Fruit fly (Drosophila melanogaster): Measurements from ENCODE around the gene f.

Gene f

DNA sequence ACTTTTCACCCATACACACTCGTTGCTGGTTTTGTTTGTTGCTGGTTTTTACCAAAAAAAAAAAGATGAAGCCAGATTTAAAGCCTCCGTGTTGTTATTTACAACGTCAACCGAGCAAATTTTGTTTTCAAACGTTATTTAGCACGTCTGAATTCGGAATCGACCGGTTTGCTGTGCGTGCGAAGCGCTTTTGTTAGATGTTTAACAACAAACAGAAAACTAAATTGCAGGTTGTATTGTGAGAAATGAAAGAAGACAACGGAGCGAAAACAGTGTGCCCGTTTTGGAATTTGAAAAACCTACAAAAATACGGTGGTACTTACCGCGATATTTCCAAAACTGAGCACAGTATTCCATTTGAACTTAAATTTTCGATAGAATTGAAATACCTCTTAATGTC lies 69.0 kb downstream of the f start, which contains the start of gene Fim (continued):
- TF ChIP-seq Med (GFP tag), result peak; percentile 58
- TF ChIP-seq ssp (GFP tag; IDR thresholded peaks at IDR 0.05), result no peak
- TF ChIP-seq oc (tag; optimal IDR thresholded peaks at IDR 0.05), result no peak
- TF ChIP-seq CG16779 (GFP tag; IDR thresholded peaks at IDR 0.05), result no peak
- TF ChIP-seq amos (GFP tag; IDR thresholded peaks at IDR 0.05; ENCODE audit: partially characterized antibody), result peak; percentile 38; the same call in 1 of the 2 replicates
- TF ChIP-seq cas (GFP tag; IDR thresholded peaks at IDR 0.05), result no peak
- no peak for TF ChIP-seq Vsx1 (GFP tag; optimal IDR thresholded peaks at IDR 0.05)
- no peak for TF ChIP-seq stc (GFP tag; IDR thresholded peaks at IDR 0.05)
- no peak for TF ChIP-seq CkIIα-i1 (GFP tag; IDR thresholded peaks at IDR 0.05)
- TF ChIP-seq insv (GFP tag; optimal IDR thresholded peaks at IDR 0.05), result no peak
- TF ChIP-seq stwl (tag; optimal IDR thresholded peaks at IDR 0.05), result peak; percentile 18
- no peak for TF ChIP-seq ro (GFP tag; IDR thresholded peaks at IDR 0.05)
- TF ChIP-seq gfzf (GFP tag; optimal IDR thresholded peaks at IDR 0.05), result no peak
- no peak for TF ChIP-seq eyg (GFP tag; optimal IDR thresholded peaks at IDR 0.05)
- TF ChIP-seq pnt (GFP tag; optimal IDR thresholded peaks at IDR 0.05), result no peak
- no peak for TF ChIP-seq MBD-R2 (GFP tag; IDR thresholded peaks at IDR 0.05)
- TF ChIP-seq B-H2 (GFP tag; optimal IDR thresholded peaks at IDR 0.05), result peak; percentile 9
- TF ChIP-seq CG9609 (GFP tag; optimal IDR thresholded peaks at IDR 0.05), result no peak
- TF ChIP-seq YL-1 (GFP tag; optimal IDR thresholded peaks at IDR 0.05), result no peak
- TF ChIP-seq dmrt11E (tag; optimal IDR thresholded peaks at IDR 0.05), result no peak
- TF ChIP-seq grn (GFP tag; optimal IDR thresholded peaks at IDR 0.05), result no peak
- TF ChIP-seq Fer1 (GFP tag; optimal IDR thresholded peaks at IDR 0.05), result peak; percentile 14
- peak; percentile 34; the same call in 1 of the 2 replicates for TF ChIP-seq vvl (GFP tag; IDR thresholded peaks at IDR 0.05)
- no peak for TF ChIP-seq MTF-1 (GFP tag; optimal IDR thresholded peaks at IDR 0.05; ENCODE audit: borderline replicate concordance)
- peak; percentile 80 for TF ChIP-seq Jarid2 (GFP tag; optimal IDR thresholded peaks at IDR 0.05)
- TF ChIP-seq yki (optimal IDR thresholded peaks at IDR 0.05), result no peak
- TF ChIP-seq CG8924 (tag; optimal IDR thresholded peaks at IDR 0.05), result peak; percentile 3
- no peak for TF ChIP-seq HHEX (GFP tag; optimal IDR thresholded peaks at IDR 0.05)
- no peak for TF ChIP-seq CG32772 (GFP tag; IDR thresholded peaks at IDR 0.05)
- TF ChIP-seq unpg (GFP tag; optimal IDR thresholded peaks at IDR 0.05), result no peak
- no peak for TF ChIP-seq fd3F (GFP tag; optimal IDR thresholded peaks at IDR 0.05)
- TF ChIP-seq ato (GFP tag; IDR thresholded peaks at IDR 0.05; ENCODE audit: partially characterized antibody), result no peak
- TF ChIP-seq CG14441 (GFP tag; IDR thresholded peaks at IDR 0.05), result no peak
- TF ChIP-seq CG17385 (GFP tag; optimal IDR thresholded peaks at IDR 0.05), result peak; percentile 20
- TF ChIP-seq CG8290 (GFP tag; optimal IDR thresholded peaks at IDR 0.05), result no peak
- TF ChIP-seq CG8290 (tag; optimal IDR thresholded peaks at IDR 0.05), result peak in 1 of 2 experiments; percentile 31
- 0 out of 3 replicates have a peak, but pooled peaks have one; percentile 7 for TF ChIP-seq ci (GFP tag; IDR thresholded peaks at IDR 0.05)
- TF ChIP-seq MESR4 (GFP tag; optimal IDR thresholded peaks at IDR 0.05), result peak; percentile 42
- TF ChIP-seq CG12299 (tag; optimal IDR thresholded peaks at IDR 0.05), result peak; percentile 33
- TF ChIP-seq CG4854 (GFP tag; optimal IDR thresholded peaks at IDR 0.05), result no peak
- TF ChIP-seq ind (GFP tag; optimal IDR thresholded peaks at IDR 0.05), result no peak
- TF ChIP-seq gt (GFP tag; IDR thresholded peaks at IDR 0.05), result no peak
- no peak for TF ChIP-seq CG2889 (GFP tag; IDR thresholded peaks at IDR 0.05)
- TF ChIP-seq Dbx (GFP tag; IDR thresholded peaks at IDR 0.05), result no peak
- no peak for TF ChIP-seq Nf-YB (GFP tag; optimal IDR thresholded peaks at IDR 0.05)
- TF ChIP-seq CG34376 (GFP tag; optimal IDR thresholded peaks at IDR 0.05), result no peak
- TF ChIP-seq lbe (GFP tag; optimal IDR thresholded peaks at IDR 0.05), result no peak
- no peak for TF ChIP-seq Meics (GFP tag; optimal IDR thresholded peaks at IDR 0.05)
- no peak for TF ChIP-seq az2 (GFP tag; optimal IDR thresholded peaks at IDR 0.05)
- no peak for TF ChIP-seq Sry-β (GFP tag; optimal IDR thresholded peaks at IDR 0.05)
- TF ChIP-seq CG13775 (GFP tag; optimal IDR thresholded peaks at IDR 0.05), result no peak
- no peak for TF ChIP-seq Lim3 (GFP tag; IDR thresholded peaks at IDR 0.05)

Measured in whole organism, embryonic.